Worm (Caenorhabditis elegans): Measurements from ENCODE around the gene lys-1.

lys-1 gene

ce11 chrV:10266050-10266449 is 11.7 kb upstream of the lys-1 start:
- TF ChIP-seq lin-54 (GFP tag; optimal IDR thresholded peaks at IDR 0.05): no peak

ce11 chrV:10270214-10270613 is 7.5 kb upstream of the lys-1 start, which contains the start of gene ric-4:
ric-4 (minus strand) TSS chrV:10270314.
- TF ChIP-seq rcor-1 (GFP tag; IDR thresholded peaks at IDR 0.05) (no peak), egrh-3 (GFP tag; IDR thresholded peaks at IDR 0.05) (no peak), atf-7 (tag; optimal IDR thresholded peaks at IDR 0.05) (no peak)

ce11 chrV:10273837-10274236 is 3.9 kb upstream of the lys-1 start:
- TF ChIP-seq ztf-3 (GFP tag; optimal IDR thresholded peaks at IDR 0.05) (no peak), attf-6 (GFP tag; IDR thresholded peaks at IDR 0.05) (no peak), attf-5 (GFP tag; optimal IDR thresholded peaks at IDR 0.05) (peak; percentile 0), lin-35 (GFP tag; optimal IDR thresholded peaks at IDR 0.05) (peak in 1 of 3 experiments; percentile 45), lin-40 (tag; optimal IDR thresholded peaks at IDR 0.05) (peak; percentile 39), K12H6.12 (tag; optimal IDR thresholded peaks at IDR 0.05) (peak; percentile 26), Y79H2A.3 (GFP tag; conservative IDR thresholded peaks at IDR 0.05) (no peak), cebp-1 (GFP tag; IDR thresholded peaks at IDR 0.05) (0 out of 2 replicates have a peak, but pooled peaks have one; percentile 3), cebp-1 (tag; optimal IDR thresholded peaks at IDR 0.05) (peak; percentile 18)

ce11 chrV:10275619-10276018 is 2.1 kb upstream of the lys-1 start, which contains the start of gene Y22F5A.11:
Y22F5A.11 (minus strand) TSS chrV:10275646.
- TF ChIP-seq snpc-4 (GFP tag; optimal IDR thresholded peaks at IDR 0.05): no peak
- TF ChIP-seq snpc-4 (tag; optimal IDR thresholded peaks at IDR 0.05): peak in 2 of 4 experiments; percentile 2 to 68
- TF ChIP-seq chd-7 (tag; optimal IDR thresholded peaks at IDR 0.05): no peak

- no peak for TF ChIP-seq madf-10 (tag; optimal IDR thresholded peaks at IDR 0.05)
- TF ChIP-seq tlf-1 (GFP tag; optimal IDR thresholded peaks at IDR 0.05): no peak
- no peak for TF ChIP-seq unc-62 (GFP tag; optimal IDR thresholded peaks at IDR 0.05)
- TF ChIP-seq zfh-2 (GFP tag; conservative IDR thresholded peaks at IDR 0.05): no peak
- no peak for TF ChIP-seq lir-1 (GFP tag; conservative IDR thresholded peaks at IDR 0.05)
- TF ChIP-seq dpl-1 (GFP tag; optimal IDR thresholded peaks at IDR 0.05): no peak
- TF ChIP-seq egrh-3 (GFP tag; IDR thresholded peaks at IDR 0.05): no peak
- no peak for TF ChIP-seq ceh-58 (GFP tag; IDR thresholded peaks at IDR 0.05)
- TF ChIP-seq snpc-1.1 (tag; optimal IDR thresholded peaks at IDR 0.05; ENCODE audit: insufficient read depth): no peak
- no peak for TF ChIP-seq Y67H2A.10 (GFP tag; conservative IDR thresholded peaks at IDR 0.05)
- TF ChIP-seq Y79H2A.3 (GFP tag; conservative IDR thresholded peaks at IDR 0.05): no peak
- no peak for TF ChIP-seq hlh-12 (tag; optimal IDR thresholded peaks at IDR 0.05)
- TF ChIP-seq xnd-1 (tag; optimal IDR thresholded peaks at IDR 0.05): no peak
- TF ChIP-seq lin-26 (GFP tag; IDR thresholded peaks at IDR 0.05): no peak
- TF ChIP-seq bed-2 (GFP tag; IDR thresholded peaks at IDR 0.05): no peak
- TF ChIP-seq efl-1 (GFP tag; optimal IDR thresholded peaks at IDR 0.05): no peak
- no peak for TF ChIP-seq F33H1.4 (GFP tag; IDR thresholded peaks at IDR 0.05)
Measured at ce11 chrV:10276038-10276437, 1.7 kb upstream of the lys-1 start.

- TF ChIP-seq nhr-80 (tag; optimal IDR thresholded peaks at IDR 0.05) (peak; percentile 43), hlh-26 (GFP tag; conservative IDR thresholded peaks at IDR 0.05) (no peak)
Measured at ce11 chrV:10280112-10280511, 2.4 kb downstream of the lys-1 start.

Data from whole organism, young adult.